Worm (Caenorhabditis elegans) whole organism, midembryonic: ENCODE data around the gene F55C10.4.

Experiments
- T22C8.4 ChIP-seq: fragments of 200-800 bp; sonication (Bioruptor generic); IDR thresholded peaks from 2 replicates; pipeline ENCODE4 v1.3.6; 2022; ENCODE audit warnings: missing genetic modification characterization, missing compliant biosample characterization
- cog-1 ChIP-seq: sonication (generic microtip); optimal IDR thresholded peaks from 2 replicates; lab custom pipeline; 2016; ENCODE audit warnings: missing genetic modification characterization, missing compliant biosample characterization
- flt-1 ChIP-seq: fragments of 200-800 bp; sonication (Bioruptor generic); IDR thresholded peaks from 2 replicates; pipeline ENCODE4 v1.3.6; 2022; ENCODE audit warnings: missing genetic modification characterization, missing compliant biosample characterization
- klf-2 ChIP-seq: fragments of 200-800 bp; sonication (Bioruptor generic); conservative IDR thresholded peaks from 2 replicates; pipeline ENCODE4 v1.3.6; 2022; ENCODE audit warnings: missing genetic modification reagents, missing genetic modification characterization, missing compliant biosample characterization
- med-1 ChIP-seq: sonication (generic microtip); optimal IDR thresholded peaks from 2 replicates; lab custom pipeline; 2017; ENCODE audit warnings: missing genetic modification characterization, mild to moderate bottlenecking, missing compliant biosample characterization, antibody characterized with exemption, missing genetic modification reagents; ENCODE audit not compliant: insufficient read depth
- ref-1 ChIP-seq: fragments of 200-800 bp; sonication (Bioruptor generic); conservative IDR thresholded peaks from 2 replicates; pipeline ENCODE4 v1.3.6; 2022; ENCODE audit warnings: missing genetic modification reagents, missing genetic modification characterization, missing compliant biosample characterization
- tab-1 ChIP-seq: fragments of 200-800 bp; sonication (Bioruptor generic); IDR thresholded peaks from 2 replicates; pipeline ENCODE4 v1.3.6; 2022; ENCODE audit warnings: missing genetic modification characterization, missing compliant biosample characterization
- ztf-23 ChIP-seq: fragments of 200-800 bp; sonication (Bioruptor generic); IDR thresholded peaks from 2 replicates; pipeline ENCODE4 v1.3.6; 2022; ENCODE audit warnings: missing genetic modification reagents, missing genetic modification characterization, missing compliant biosample characterization
- ztf-29 ChIP-seq: fragments of 200-800 bp; sonication (Bioruptor generic); IDR thresholded peaks from 2 replicates; pipeline ENCODE4 v1.3.6; 2022; ENCODE audit warnings: missing genetic modification reagents, missing genetic modification characterization, missing compliant biosample characterization

Gene F55C10.4

ce11 chrV:11412125-11412524, 25.6 kb downstream of the F55C10.4 start:
- TF ChIP-seq klf-2: no peak
- no peak for TF ChIP-seq cog-1 (tag; lab: Kevin White, UChicago)
- TF ChIP-seq flt-1 (GFP tag; lab: Robert Waterston, UW): no peak
- no peak for TF ChIP-seq T22C8.4 (GFP tag; lab: Robert Waterston, UW)
- no peak for TF ChIP-seq med-1 (GFP tag; lab: Kevin White, UChicago)
- no peak for TF ChIP-seq ztf-29 (GFP tag; lab: Robert Waterston, UW)
- no peak for TF ChIP-seq tab-1
- TF ChIP-seq ztf-23 (GFP tag; lab: Robert Waterston, UW): 0 out of 2 replicates have a peak, but pooled peaks have one; percentile 20
- 0 out of 2 replicates have a peak, but pooled peaks have one; percentile 32 for TF ChIP-seq ref-1 (GFP tag; lab: Robert Waterston, UW)

- TF ChIP-seq med-1 (GFP tag; lab: Kevin White, UChicago) (no peak), klf-2 (no peak), ztf-23 (GFP tag; lab: Robert Waterston, UW) (no peak), cog-1 (tag; lab: Kevin White, UChicago) (no peak), ref-1 (GFP tag; lab: Robert Waterston, UW) (no peak), flt-1 (GFP tag; lab: Robert Waterston, UW) (no peak), ztf-29 (GFP tag; lab: Robert Waterston, UW) (no peak)
Observed at ce11 chrV:11415059-11415458, 28.5 kb downstream of the F55C10.4 start, which contains the start of gene deg-3. deg-3 (minus strand) TSS chrV:11415159.

- TF ChIP-seq ref-1 (GFP tag; lab: Robert Waterston, UW) (no peak), tab-1 (no peak), T22C8.4 (GFP tag; lab: Robert Waterston, UW) (no peak), flt-1 (GFP tag; lab: Robert Waterston, UW) (no peak)
Observed at ce11 chrV:11421605-11422004, 35.1 kb downstream of the F55C10.4 start, which contains the start of gene des-2. des-2 (minus strand) TSS chrV:11421705.

ce11 chrV:11424565-11424964, 38.0 kb downstream of the F55C10.4 start, which contains the start of gene T26H10.2:
T26H10.2 (minus strand) TSS chrV:11424665.
- TF ChIP-seq T22C8.4 (GFP tag; lab: Robert Waterston, UW): no peak
- no peak for TF ChIP-seq klf-2
- no peak for TF ChIP-seq tab-1
- TF ChIP-seq flt-1 (GFP tag; lab: Robert Waterston, UW): no peak
- no peak for TF ChIP-seq ref-1 (GFP tag; lab: Robert Waterston, UW)
- TF ChIP-seq med-1 (GFP tag; lab: Kevin White, UChicago): no peak

- no peak for TF ChIP-seq T22C8.4 (GFP tag; lab: Robert Waterston, UW)
- no peak for TF ChIP-seq ztf-23 (GFP tag; lab: Robert Waterston, UW)
- TF ChIP-seq klf-2: no peak
- TF ChIP-seq ztf-29 (GFP tag; lab: Robert Waterston, UW): no peak
- no peak for TF ChIP-seq tab-1
- TF ChIP-seq ref-1 (GFP tag; lab: Robert Waterston, UW): no peak
- no peak for TF ChIP-seq flt-1 (GFP tag; lab: Robert Waterston, UW)
- no peak for TF ChIP-seq med-1 (GFP tag; lab: Kevin White, UChicago)
- no peak for TF ChIP-seq cog-1 (tag; lab: Kevin White, UChicago)
Observed at ce11 chrV:11428728-11429127, 42.2 kb downstream of the F55C10.4 start.

- no peak for TF ChIP-seq ref-1 (GFP tag; lab: Robert Waterston, UW)
- TF ChIP-seq tab-1: no peak
- no peak for TF ChIP-seq ztf-23 (GFP tag; lab: Robert Waterston, UW)
- no peak for TF ChIP-seq ztf-29 (GFP tag; lab: Robert Waterston, UW)
- no peak for TF ChIP-seq med-1 (GFP tag; lab: Kevin White, UChicago)
- no peak for TF ChIP-seq T22C8.4 (GFP tag; lab: Robert Waterston, UW)
- TF ChIP-seq klf-2: no peak
- no peak for TF ChIP-seq flt-1 (GFP tag; lab: Robert Waterston, UW)
- TF ChIP-seq cog-1 (tag; lab: Kevin White, UChicago): no peak
Observed at ce11 chrV:11430823-11431222, 44.3 kb downstream of the F55C10.4 start.

ce11 chrV:11435242-11435641, 48.7 kb downstream of the F55C10.4 start:
- TF ChIP-seq ref-1 (GFP tag; lab: Robert Waterston, UW) (no peak), T22C8.4 (GFP tag; lab: Robert Waterston, UW) (no peak), tab-1 (no peak), med-1 (GFP tag; lab: Kevin White, UChicago) (no peak), ztf-29 (GFP tag; lab: Robert Waterston, UW) (no peak), ztf-23 (GFP tag; lab: Robert Waterston, UW) (no peak), klf-2 (no peak), cog-1 (tag; lab: Kevin White, UChicago) (no peak), flt-1 (GFP tag; lab: Robert Waterston, UW) (no peak)

ce11 chrV:11436407-11436806, 49.9 kb downstream of the F55C10.4 start:
- no peak for TF ChIP-seq flt-1 (GFP tag; lab: Robert Waterston, UW)
- no peak for TF ChIP-seq T22C8.4 (GFP tag; lab: Robert Waterston, UW)
- no peak for TF ChIP-seq med-1 (GFP tag; lab: Kevin White, UChicago)
- TF ChIP-seq tab-1: no peak
- no peak for TF ChIP-seq klf-2
- TF ChIP-seq ztf-29 (GFP tag; lab: Robert Waterston, UW): no peak
- no peak for TF ChIP-seq ztf-23 (GFP tag; lab: Robert Waterston, UW)
- no peak for TF ChIP-seq cog-1 (tag; lab: Kevin White, UChicago)
- no peak for TF ChIP-seq ref-1 (GFP tag; lab: Robert Waterston, UW)
